Fruit fly (Drosophila melanogaster) whole organism, embryonic: ENCODE measurements around the gene CG14787.

Experiments
- Atf6 ChIP-seq: fragments of 200-800 bp; sonication (Bioruptor generic); IDR thresholded peaks from 2 replicates; pipeline ENCODE4 v1.3.6; 2022; ENCODE audit warnings: missing biosample characterization, missing genetic modification characterization
- CG10979 ChIP-seq: fragments of 200-800 bp; sonication (Bioruptor generic); optimal IDR thresholded peaks from 2 replicates; lab custom pipeline; 2018; ENCODE audit warnings: missing biosample characterization, mild to moderate bottlenecking, missing genetic modification characterization, moderate library complexity
- CG11504 ChIP-seq: fragments of 200-800 bp; sonication (Bioruptor generic); optimal IDR thresholded peaks from 3 replicates; lab custom pipeline; 2019; ENCODE audit warnings: missing biosample characterization, mild to moderate bottlenecking, missing genetic modification characterization, moderate library complexity
- CG12942 ChIP-seq: fragments of 200-800 bp; sonication (Bioruptor generic); optimal IDR thresholded peaks from 3 replicates; lab custom pipeline; 2016; ENCODE audit warnings: missing biosample characterization, missing genetic modification characterization
- CG13296 ChIP-seq: fragments of 200-800 bp; sonication (Bioruptor generic); optimal IDR thresholded peaks from 3 replicates; lab custom pipeline; 2018; ENCODE audit warnings: missing biosample characterization, mild to moderate bottlenecking, missing genetic modification characterization
- CG13775 ChIP-seq: fragments of 200-800 bp; sonication (Bioruptor generic); optimal IDR thresholded peaks from 3 replicates; lab custom pipeline; 2017; ENCODE audit warnings: missing biosample characterization, mild to moderate bottlenecking, missing genetic modification characterization
- CG14050 ChIP-seq: fragments of 200-800 bp; sonication (Bioruptor generic); IDR thresholded peaks from 3 replicates; pipeline ENCODE4 v1.3.6; 2022; ENCODE audit warnings: missing biosample characterization, missing genetic modification characterization
- CG14860 ChIP-seq: fragments of 200-800 bp; sonication (Bioruptor generic); IDR thresholded peaks from 3 replicates; pipeline ENCODE4 v1.3.6; 2022; ENCODE audit warnings: missing biosample characterization, missing genetic modification characterization; ENCODE audit not compliant: partially characterized antibody
- CG15479 ChIP-seq: fragments of 200-800 bp; sonication (Bioruptor generic); optimal IDR thresholded peaks from 3 replicates; lab custom pipeline; 2019; ENCODE audit warnings: missing biosample characterization, mild to moderate bottlenecking, missing genetic modification characterization, moderate library complexity
- CG15696 ChIP-seq: fragments of 200-800 bp; sonication (Bioruptor generic); optimal IDR thresholded peaks from 2 replicates; lab custom pipeline; 2019; ENCODE audit warnings: missing biosample characterization, mild to moderate bottlenecking, missing genetic modification characterization, moderate library complexity
- CG16815 ChIP-seq: fragments of 200-800 bp; sonication (Bioruptor generic); optimal IDR thresholded peaks from 3 replicates; lab custom pipeline; 2017; ENCODE audit warnings: missing biosample characterization, mild to moderate bottlenecking, missing genetic modification characterization
- CG16863 ChIP-seq: fragments of 200-800 bp; sonication (Bioruptor generic); optimal IDR thresholded peaks from 3 replicates; lab custom pipeline; 2016; ENCODE audit warnings: missing biosample characterization, missing genetic modification characterization
- CG17568 ChIP-seq: fragments of 200-800 bp; sonication (Bioruptor generic); optimal IDR thresholded peaks from 2 replicates; lab custom pipeline; 2018; ENCODE audit warnings: missing biosample characterization, mild to moderate bottlenecking, missing genetic modification characterization, moderate library complexity
- CG1792 ChIP-seq: fragments of 200-800 bp; sonication (Bioruptor generic); optimal IDR thresholded peaks from 2 replicates; lab custom pipeline; 2016; ENCODE audit warnings: missing biosample characterization, missing genetic modification characterization
- CG18599 ChIP-seq: fragments of 200-800 bp; sonication (Bioruptor generic); optimal IDR thresholded peaks from 3 replicates; lab custom pipeline; 2017; ENCODE audit warnings: missing biosample characterization, missing genetic modification characterization, mild to moderate bottlenecking, moderate library complexity, missing genetic modification reagents
- CG2116 ChIP-seq: fragments of 200-800 bp; sonication (Bioruptor generic); optimal IDR thresholded peaks from 3 replicates; lab custom pipeline; 2018; ENCODE audit warnings: missing biosample characterization, mild to moderate bottlenecking, missing genetic modification characterization
- CG2678 ChIP-seq: fragments of 200-800 bp; sonication (Bioruptor generic); optimal IDR thresholded peaks from 3 replicates; lab custom pipeline; 2019; ENCODE audit warnings: missing biosample characterization, mild to moderate bottlenecking, missing genetic modification characterization, moderate library complexity
- CG2889 ChIP-seq: fragments of 200-800 bp; sonication (Bioruptor generic); IDR thresholded peaks from 3 replicates; pipeline ENCODE4 v1.3.6; 2022; ENCODE audit warnings: missing biosample characterization, missing genetic modification characterization
- CG30403 ChIP-seq: fragments of 200-800 bp; sonication (Bioruptor generic); optimal IDR thresholded peaks from 3 replicates; lab custom pipeline; 2016; ENCODE audit warnings: missing biosample characterization, missing genetic modification characterization
- CG31388 ChIP-seq: fragments of 200-800 bp; sonication (Bioruptor generic); optimal IDR thresholded peaks from 2 replicates; lab custom pipeline; 2016; ENCODE audit warnings: missing biosample characterization, missing genetic modification characterization
- CG3995 ChIP-seq: fragments of 200-800 bp; sonication (Bioruptor generic); optimal IDR thresholded peaks from 3 replicates; lab custom pipeline; 2016; ENCODE audit warnings: missing biosample characterization, missing genetic modification characterization
- CG5953 ChIP-seq: fragments of 200-800 bp; sonication (Bioruptor generic); IDR thresholded peaks from 2 replicates; pipeline ENCODE4 v1.3.6; 2022; ENCODE audit warnings: missing biosample characterization, missing genetic modification characterization
- CrebB ChIP-seq: fragments of 200-800 bp; sonication (Bioruptor generic); optimal IDR thresholded peaks from 3 replicates; lab custom pipeline; 2018; ENCODE audit warnings: missing biosample characterization, mild to moderate bottlenecking, missing genetic modification characterization
- Dad ChIP-seq: fragments of 200-800 bp; sonication (Bioruptor generic); optimal IDR thresholded peaks from 3 replicates; lab custom pipeline; 2016; ENCODE audit warnings: missing biosample characterization, missing genetic modification characterization
- Deaf1 ChIP-seq: fragments of 200-800 bp; optimal IDR thresholded peaks from 3 replicates; lab custom pipeline; 2019; ENCODE audit warnings: missing biosample characterization, mild to moderate bottlenecking, missing genetic modification characterization, moderate library complexity
- Doc2 ChIP-seq: fragments of 200-800 bp; sonication (Bioruptor generic); IDR thresholded peaks from 2 replicates; pipeline ENCODE4 v1.3.6; 2022; ENCODE audit warnings: missing biosample characterization, missing genetic modification characterization
- E2f2 ChIP-seq: fragments of 200-800 bp; sonication (Bioruptor generic); IDR thresholded peaks from 2 replicates; pipeline ENCODE4 v1.3.6; 2022; ENCODE audit warnings: missing biosample characterization, missing genetic modification characterization
- Ets97D ChIP-seq: fragments of 200-800 bp; sonication (Bioruptor generic); optimal IDR thresholded peaks from 3 replicates; lab custom pipeline; 2016; ENCODE audit warnings: missing biosample characterization, missing genetic modification characterization
- Ptx1 ChIP-seq: fragments of 200-800 bp; sonication (Bioruptor generic); IDR thresholded peaks from 2 replicates; pipeline ENCODE4 v1.3.6; 2022; ENCODE audit warnings: missing biosample characterization, missing genetic modification characterization
- Rx ChIP-seq: fragments of 200-800 bp; sonication (Bioruptor generic); IDR thresholded peaks from 2 replicates; pipeline ENCODE4 v1.3.6; 2022; ENCODE audit warnings: missing biosample characterization, missing genetic modification characterization
- Sox100B ChIP-seq: fragments of 200-800 bp; sonication (Bioruptor generic); optimal IDR thresholded peaks from 3 replicates; lab custom pipeline; 2018; ENCODE audit warnings: missing biosample characterization, mild to moderate bottlenecking, missing genetic modification characterization
- bigmax ChIP-seq: fragments of 200-800 bp; sonication (Bioruptor generic); optimal IDR thresholded peaks from 2 replicates; lab custom pipeline; 2018; ENCODE audit warnings: missing biosample characterization, mild to moderate bottlenecking, missing genetic modification characterization
- br ChIP-seq: fragments of >200 bp; optimal IDR thresholded peaks from 2 replicates; lab custom pipeline; 2017
- cato ChIP-seq: fragments of 200-800 bp; sonication (Bioruptor generic); optimal IDR thresholded peaks from 2 replicates; lab custom pipeline; 2016; ENCODE audit warnings: missing biosample characterization, missing genetic modification characterization, borderline replicate concordance
- cg ChIP-seq: fragments of 200-800 bp; sonication (Bioruptor generic); optimal IDR thresholded peaks from 3 replicates; lab custom pipeline; 2019; ENCODE audit warnings: missing biosample characterization, mild to moderate bottlenecking, missing genetic modification characterization, moderate library complexity
- crc ChIP-seq: fragments of 200-800 bp; sonication (Bioruptor generic); optimal IDR thresholded peaks from 2 replicates; lab custom pipeline; 2016; ENCODE audit warnings: missing biosample characterization, missing genetic modification characterization
- ems ChIP-seq: fragments of 200-800 bp; sonication (Bioruptor generic); optimal IDR thresholded peaks from 3 replicates; lab custom pipeline; 2016; ENCODE audit warnings: missing biosample characterization, missing genetic modification characterization
- fd102C ChIP-seq: fragments of 200-800 bp; sonication (Bioruptor generic); optimal IDR thresholded peaks from 2 replicates; lab custom pipeline; 2018; ENCODE audit warnings: missing biosample characterization, mild to moderate bottlenecking, missing genetic modification characterization, moderate library complexity
- fd64A ChIP-seq: fragments of 200-800 bp; sonication (Bioruptor generic); optimal IDR thresholded peaks from 3 replicates; lab custom pipeline; 2018; ENCODE audit warnings: missing biosample characterization, mild to moderate bottlenecking, missing genetic modification characterization
- fd96Cb ChIP-seq: fragments of 200-800 bp; sonication (Bioruptor generic); optimal IDR thresholded peaks from 2 replicates; lab custom pipeline; 2018; ENCODE audit warnings: missing biosample characterization, mild to moderate bottlenecking, missing genetic modification characterization, moderate library complexity
- fu2 ChIP-seq: fragments of 200-800 bp; sonication (Bioruptor generic); optimal IDR thresholded peaks from 2 replicates; lab custom pipeline; 2016; ENCODE audit warnings: missing biosample characterization, missing genetic modification characterization
- gcm ChIP-seq: fragments of 200-800 bp; sonication (Bioruptor generic); optimal IDR thresholded peaks from 2 replicates; lab custom pipeline; 2019; ENCODE audit warnings: missing biosample characterization, mild to moderate bottlenecking, missing genetic modification characterization, moderate library complexity
- hkb ChIP-seq, 2 experiments: fragments of 200-800 bp in 1 of 2; fragments of >200 bp in 1 of 2; sonication (Bioruptor generic) in 1 of 2; IDR thresholded peaks in 1 of 2; optimal IDR thresholded peaks in 1 of 2; 2 replicates each; pipeline versions ENCODE4 v1.3.6 to Lab custom; 2017 to 2022; ENCODE audit warnings: missing biosample characterization in 1 of 2, missing genetic modification characterization in 1 of 2
- mam ChIP-seq: fragments of 200-800 bp; sonication (Bioruptor generic); optimal IDR thresholded peaks from 3 replicates; lab custom pipeline; 2016; ENCODE audit warnings: missing biosample characterization, missing genetic modification characterization
- nom ChIP-seq: fragments of 200-800 bp; sonication (Bioruptor generic); optimal IDR thresholded peaks from 2 replicates; lab custom pipeline; 2017; ENCODE audit warnings: missing biosample characterization, missing genetic modification characterization, mild to moderate bottlenecking, moderate library complexity, missing genetic modification reagents
- odd ChIP-seq: fragments of 200-800 bp; sonication (Bioruptor generic); optimal IDR thresholded peaks from 2 replicates; lab custom pipeline; 2017; ENCODE audit warnings: missing biosample characterization, mild to moderate bottlenecking, missing genetic modification characterization
- sd ChIP-seq: fragments of 200-800 bp; sonication (Bioruptor generic); optimal IDR thresholded peaks from 3 replicates; lab custom pipeline; 2018; ENCODE audit warnings: missing biosample characterization, mild to moderate bottlenecking, missing genetic modification characterization, moderate library complexity
- stwl ChIP-seq: fragments of 200-800 bp; sonication (Bioruptor generic); optimal IDR thresholded peaks from 3 replicates; lab custom pipeline; 2018; ENCODE audit warnings: missing biosample characterization, mild to moderate bottlenecking, missing genetic modification characterization, moderate library complexity
- vnd ChIP-seq: fragments of 200-800 bp; sonication (Bioruptor generic); IDR thresholded peaks from 3 replicates; pipeline ENCODE4 v1.3.6; 2022; ENCODE audit warnings: missing biosample characterization, missing genetic modification characterization; ENCODE audit not compliant: partially characterized antibody

Gene CG14787

dm6 chrX:1466505-1467381, 5.3 kb upstream of the CG14787 start (continued):
- TF ChIP-seq sd (no peak), Deaf1 (tag; lab: Kevin White, UChicago) (peak; percentile 62), CG13775 (no peak), ems (GFP tag; lab: Kevin White, UChicago) (no peak), cato (GFP tag; lab: Kevin White, UChicago) (no peak), stwl (tag; lab: Kevin White, UChicago) (no peak), bigmax (no peak), CG2889 (GFP tag; lab: Robert Waterston, UW) (no peak), CG14050 (GFP tag; lab: Robert Waterston, UW) (no peak), CG12942 (no peak), CG30403 (GFP tag; lab: Kevin White, UChicago) (no peak), Dad (GFP tag; lab: Kevin White, UChicago) (no peak), fd102C (no peak), CrebB (tag; lab: Kevin White, UChicago) (no peak), CG11504 (no peak), CG18599 (peak; percentile 50), CG2116 (no peak), Rx (GFP tag; lab: Robert Waterston, UW) (no peak), E2f2 (GFP tag; lab: Robert Waterston, UW) (no peak), CG17568 (GFP tag; lab: Kevin White, UChicago) (no peak), CG10979 (tag; lab: Kevin White, UChicago) (no peak), CG15479 (GFP tag; lab: Kevin White, UChicago) (no peak), vnd (GFP tag; lab: Robert Waterston, UW) (no peak), Sox100B (GFP tag; lab: Kevin White, UChicago) (no peak), mam (no peak), CG5953 (GFP tag; lab: Robert Waterston, UW) (no peak), fd96Cb (no peak), gcm (GFP tag; lab: Kevin White, UChicago) (no peak), CG14860 (GFP tag; lab: Robert Waterston, UW) (no peak), crc (GFP tag; lab: Kevin White, UChicago) (no peak), br (lab: Kevin White, UChicago) (no peak), Atf6 (peak; percentile 20; the same call in 1 of the 2 replicates), odd (GFP tag; lab: Kevin White, UChicago) (no peak), CG15696 (tag; lab: Kevin White, UChicago) (no peak), CG16815 (GFP tag; lab: Kevin White, UChicago) (no peak), nom (GFP tag; lab: Kevin White, UChicago) (no peak), fu2 (no peak), hkb (optimal IDR thresholded peaks at IDR 0.05; lab: Kevin White, UChicago) (no peak), hkb (GFP tag; IDR thresholded peaks at IDR 0.05; lab: Robert Waterston, UW) (no peak), CG1792 (no peak), cg (GFP tag; lab: Kevin White, UChicago) (no peak), fd64A (GFP tag; lab: Kevin White, UChicago) (no peak), Ets97D (GFP tag; lab: Kevin White, UChicago) (no peak), CG3995 (GFP tag; lab: Kevin White, UChicago) (peak; percentile 70), Doc2 (no peak), CG16863 (GFP tag; lab: Kevin White, UChicago) (no peak), CG31388 (GFP tag; lab: Kevin White, UChicago) (no peak), CG13296 (GFP tag; lab: Kevin White, UChicago) (peak; percentile 5), Ptx1 (GFP tag; lab: Robert Waterston, UW) (no peak), CG2678 (no peak)
